Worm (Caenorhabditis elegans): ENCODE measurements around the gene nhr-10.
A peak's percentile ranks its signal among the peaks of the same experiment; 100 is the strongest.

Gene nhr-10

DNA sequence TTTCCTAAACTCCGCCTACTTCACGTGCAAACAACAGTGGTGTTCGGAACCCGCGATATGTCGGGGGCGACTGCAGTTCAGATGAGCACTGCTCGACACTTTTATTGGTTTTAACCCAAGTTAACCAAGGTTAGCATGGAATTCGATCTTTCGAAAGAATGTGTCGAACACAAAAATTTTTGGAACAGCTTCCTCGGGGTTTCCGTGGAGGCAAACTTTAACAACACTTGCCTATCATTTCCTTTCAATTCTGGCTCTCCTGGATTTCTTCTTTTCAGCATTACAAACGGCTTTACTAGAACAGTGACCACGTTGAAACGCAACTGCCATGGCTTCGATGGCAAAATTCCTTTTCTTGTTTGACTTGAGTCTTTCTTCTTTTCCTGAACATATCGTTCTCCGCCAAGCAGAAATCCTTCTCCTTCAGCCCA lies 26.1 kb upstream of the nhr-10 start (continued):
- TF ChIP-seq aptf-2 (GFP tag; conservative IDR thresholded peaks at IDR 0.05) (peak; percentile 29; the same call in 1 of the 2 replicates), cebp-2 (GFP tag; IDR thresholded peaks at IDR 0.05) (no peak), Y56A3A.18 (GFP tag; IDR thresholded peaks at IDR 0.05) (peak; percentile 72; the same call in 1 of the 2 replicates)

DNA sequence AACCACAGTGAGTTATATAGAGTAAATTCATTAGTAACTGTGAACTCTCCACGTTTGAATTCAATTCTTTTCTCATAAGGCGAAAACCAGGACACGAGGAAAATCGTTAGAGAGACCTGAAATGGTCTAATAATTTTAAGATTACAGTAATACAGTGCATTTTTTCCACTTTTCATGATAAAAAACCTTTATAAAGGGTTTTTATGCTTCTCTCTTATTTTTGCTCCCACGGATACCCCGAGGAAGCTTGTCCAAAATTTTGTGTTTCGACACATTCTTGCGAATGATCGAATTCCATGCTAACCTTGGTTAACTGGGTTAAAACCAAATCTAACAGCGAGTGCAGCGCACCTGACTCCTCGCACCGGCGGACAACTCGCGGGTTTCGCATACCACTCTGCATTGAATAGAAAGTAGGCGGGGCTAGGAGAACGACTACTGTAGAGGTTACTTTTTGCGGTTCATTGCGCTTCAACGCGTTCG lies 25.0 kb upstream of the nhr-10 start:
- TF ChIP-seq tlf-1 (GFP tag; optimal IDR thresholded peaks at IDR 0.05) (peak; percentile 31), B0019.2 (GFP tag; conservative IDR thresholded peaks at IDR 0.05) (no peak), snpc-1.1 (tag; optimal IDR thresholded peaks at IDR 0.05; ENCODE audit: insufficient read depth) (peak; percentile 98), mcd-1 (GFP tag; IDR thresholded peaks at IDR 0.05) (peak; percentile 55), lin-40 (tag; optimal IDR thresholded peaks at IDR 0.05) (no peak), ztf-3 (GFP tag; optimal IDR thresholded peaks at IDR 0.05) (no peak), ztf-26 (tag; optimal IDR thresholded peaks at IDR 0.05) (no peak), pha-4 (tag; optimal IDR thresholded peaks at IDR 0.05) (no peak), somi-1 (GFP tag; optimal IDR thresholded peaks at IDR 0.05) (no peak), sptf-2 (GFP tag; optimal IDR thresholded peaks at IDR 0.05) (no peak), snpc-1.3 (tag; optimal IDR thresholded peaks at IDR 0.05; ENCODE audit: insufficient read depth) (peak; percentile 89), Y56A3A.18 (GFP tag; IDR thresholded peaks at IDR 0.05) (0 out of 2 replicates have a peak, but pooled peaks have one; percentile 37), mel-28 (tag; optimal IDR thresholded peaks at IDR 0.05; ENCODE audit: borderline replicate concordance) (no peak), F49E8.2 (tag; optimal IDR thresholded peaks at IDR 0.05; ENCODE audit: insufficient read depth) (peak; percentile 83), K11D2.4 (GFP tag; IDR thresholded peaks at IDR 0.05) (no peak), madf-6 (GFP tag; IDR thresholded peaks at IDR 0.05) (peak; percentile 78), ztf-25 (GFP tag; IDR thresholded peaks at IDR 0.05) (no peak), snpc-4 (GFP tag; optimal IDR thresholded peaks at IDR 0.05) (peak; percentile 94), snpc-4 (tag; optimal IDR thresholded peaks at IDR 0.05) (peak; percentile 94 to 98 (median 96)), ztf-6 (GFP tag; IDR thresholded peaks at IDR 0.05) (no peak), dox-1 (GFP tag; IDR thresholded peaks at IDR 0.05) (peak; percentile 80), hlh-26 (GFP tag; conservative IDR thresholded peaks at IDR 0.05) (no peak), lsy-27 (tag; optimal IDR thresholded peaks at IDR 0.05; ENCODE audit: borderline replicate concordance, insufficient read depth) (no peak), nhr-27 (tag; optimal IDR thresholded peaks at IDR 0.05) (no peak), ceh-91 (GFP tag; IDR thresholded peaks at IDR 0.05) (0 out of 2 replicates have a peak, but pooled peaks have one; percentile 18), hsf-1 (GFP tag; IDR thresholded peaks at IDR 0.05) (peak; percentile 43; the same call in 1 of the 2 replicates), madf-10 (tag; optimal IDR thresholded peaks at IDR 0.05) (no peak), C17E4.6 (GFP tag; IDR thresholded peaks at IDR 0.05) (no peak), cebp-1 (GFP tag; IDR thresholded peaks at IDR 0.05) (no peak), cebp-1 (tag; optimal IDR thresholded peaks at IDR 0.05) (no peak), tbp1 (GFP tag; optimal IDR thresholded peaks at IDR 0.05) (peak; percentile 78), ztf-18 (tag; optimal IDR thresholded peaks at IDR 0.05) (peak; percentile 24), hmg-20 (GFP tag; IDR thresholded peaks at IDR 0.05) (no peak), madf-3 (GFP tag; IDR thresholded peaks at IDR 0.05) (peak; percentile 50; the same call in 1 of the 2 replicates), K12H6.12 (tag; optimal IDR thresholded peaks at IDR 0.05) (no peak), bed-1 (GFP tag; IDR thresholded peaks at IDR 0.05) (no peak), attf-6 (GFP tag; IDR thresholded peaks at IDR 0.05) (peak; percentile 95), die-1 (tag; optimal IDR thresholded peaks at IDR 0.05) (no peak), hlh-12 (tag; optimal IDR thresholded peaks at IDR 0.05) (no peak), tbx-9 (tag; optimal IDR thresholded peaks at IDR 0.05; ENCODE audit: borderline replicate concordance) (no peak), ceh-100 (GFP tag; IDR thresholded peaks at IDR 0.05) (0 out of 2 replicates have a peak, but pooled peaks have one; percentile 9), F37B4.10 (GFP tag; IDR thresholded peaks at IDR 0.05) (no peak), C06A6.2 (GFP tag; conservative IDR thresholded peaks at IDR 0.05) (no peak), B0035.1 (tag; optimal IDR thresholded peaks at IDR 0.05) (no peak)

Measured in whole organism, young adult.